Worm (Caenorhabditis elegans): ENCODE measurements around the gene M57.2.

M57.2 gene

ce11 chrIV:3520957-3521356, 6.2 kb upstream of the M57.2 start:
- TF ChIP-seq lim-6 (tag; optimal IDR thresholded peaks at IDR 0.05) (no peak), F13H6.1 (tag; optimal IDR thresholded peaks at IDR 0.05) (no peak), rnt-1 (tag; optimal IDR thresholded peaks at IDR 0.05) (no peak), ref-2 (tag; optimal IDR thresholded peaks at IDR 0.05) (peak; percentile 63), ceh-2 (tag; optimal IDR thresholded peaks at IDR 0.05) (peak; percentile 39), ceh-34 (tag; optimal IDR thresholded peaks at IDR 0.05) (peak; percentile 95), C08G9.2 (tag; optimal IDR thresholded peaks at IDR 0.05) (no peak), hlh-8 (tag; optimal IDR thresholded peaks at IDR 0.05) (no peak), odd-2 (tag; optimal IDR thresholded peaks at IDR 0.05) (no peak), fkh-6 (tag; optimal IDR thresholded peaks at IDR 0.05) (peak; percentile 38), tbx-2 (tag; optimal IDR thresholded peaks at IDR 0.05) (peak; percentile 11), T23F11.4 (GFP tag; optimal IDR thresholded peaks at IDR 0.05) (no peak), ceh-6 (GFP tag; optimal IDR thresholded peaks at IDR 0.05) (no peak), C38D4.7 (GFP tag; optimal IDR thresholded peaks at IDR 0.05) (no peak), K02D7.2 (tag; optimal IDR thresholded peaks at IDR 0.05) (no peak), pat-9 (tag; optimal IDR thresholded peaks at IDR 0.05) (no peak), pha-4 (tag; optimal IDR thresholded peaks at IDR 0.05) (no peak), ttx-3 (tag; optimal IDR thresholded peaks at IDR 0.05) (no peak), ahr-1 (tag; optimal IDR thresholded peaks at IDR 0.05) (no peak), eyg-1 (tag; optimal IDR thresholded peaks at IDR 0.05) (peak; percentile 21), ceh-24 (tag; optimal IDR thresholded peaks at IDR 0.05) (no peak), syd-9 (tag; optimal IDR thresholded peaks at IDR 0.05) (peak; percentile 7), ama-1 (optimal IDR thresholded peaks at IDR 0.05) (no peak), unc-3 (GFP tag; conservative IDR thresholded peaks at IDR 0.05) (no peak), unc-3 (tag; optimal IDR thresholded peaks at IDR 0.05) (no peak), Y22D7AL.16 (tag; optimal IDR thresholded peaks at IDR 0.05) (no peak), ceh-22 (tag; optimal IDR thresholded peaks at IDR 0.05) (peak; percentile 36), hlh-13 (GFP tag; optimal IDR thresholded peaks at IDR 0.05) (no peak), pqm-1 (tag; optimal IDR thresholded peaks at IDR 0.05) (no peak), npax-4 (tag; optimal IDR thresholded peaks at IDR 0.05) (no peak), ceh-19 (GFP tag; optimal IDR thresholded peaks at IDR 0.05) (no peak), pha-2 (tag; optimal IDR thresholded peaks at IDR 0.05) (no peak), ceh-31 (tag; optimal IDR thresholded peaks at IDR 0.05) (peak; percentile 49), unc-55 (GFP tag; optimal IDR thresholded peaks at IDR 0.05) (no peak), nhr-11 (tag; optimal IDR thresholded peaks at IDR 0.05) (no peak), sdc-2 (tag; optimal IDR thresholded peaks at IDR 0.05) (no peak), hlh-6 (tag; optimal IDR thresholded peaks at IDR 0.05) (no peak), fkh-10 (GFP tag; optimal IDR thresholded peaks at IDR 0.05) (no peak), elt-2 (tag; optimal IDR thresholded peaks at IDR 0.05) (no peak), pax-1 (tag; optimal IDR thresholded peaks at IDR 0.05) (no peak), ceh-48 (tag; optimal IDR thresholded peaks at IDR 0.05) (no peak), hlh-30 (tag; optimal IDR thresholded peaks at IDR 0.05; ENCODE audit: insufficient read depth) (no peak), nfya-1 (tag; optimal IDR thresholded peaks at IDR 0.05) (no peak), dve-1 (tag; optimal IDR thresholded peaks at IDR 0.05) (no peak), ceh-14 (tag; optimal IDR thresholded peaks at IDR 0.05) (no peak), unc-86 (tag; optimal IDR thresholded peaks at IDR 0.05) (no peak), hlh-15 (tag; optimal IDR thresholded peaks at IDR 0.05) (no peak), pros-1 (tag; optimal IDR thresholded peaks at IDR 0.05) (no peak), ceh-9 (tag; optimal IDR thresholded peaks at IDR 0.05) (no peak)

Measured in whole organism, late embryonic.